Fruit fly (Drosophila melanogaster) S2 (cell line): ENCODE results near the gene CG9377.

ENCODE experiments used
- CG8478 ChIP-seq: fragments of >200 bp; optimal IDR thresholded peaks from 2 replicates; lab custom pipeline; 2018
- CTCF ChIP-seq, 2 experiments: fragments of >200 bp; optimal IDR thresholded peaks; 2 replicates each; lab custom pipeline; 2018

DNA sequence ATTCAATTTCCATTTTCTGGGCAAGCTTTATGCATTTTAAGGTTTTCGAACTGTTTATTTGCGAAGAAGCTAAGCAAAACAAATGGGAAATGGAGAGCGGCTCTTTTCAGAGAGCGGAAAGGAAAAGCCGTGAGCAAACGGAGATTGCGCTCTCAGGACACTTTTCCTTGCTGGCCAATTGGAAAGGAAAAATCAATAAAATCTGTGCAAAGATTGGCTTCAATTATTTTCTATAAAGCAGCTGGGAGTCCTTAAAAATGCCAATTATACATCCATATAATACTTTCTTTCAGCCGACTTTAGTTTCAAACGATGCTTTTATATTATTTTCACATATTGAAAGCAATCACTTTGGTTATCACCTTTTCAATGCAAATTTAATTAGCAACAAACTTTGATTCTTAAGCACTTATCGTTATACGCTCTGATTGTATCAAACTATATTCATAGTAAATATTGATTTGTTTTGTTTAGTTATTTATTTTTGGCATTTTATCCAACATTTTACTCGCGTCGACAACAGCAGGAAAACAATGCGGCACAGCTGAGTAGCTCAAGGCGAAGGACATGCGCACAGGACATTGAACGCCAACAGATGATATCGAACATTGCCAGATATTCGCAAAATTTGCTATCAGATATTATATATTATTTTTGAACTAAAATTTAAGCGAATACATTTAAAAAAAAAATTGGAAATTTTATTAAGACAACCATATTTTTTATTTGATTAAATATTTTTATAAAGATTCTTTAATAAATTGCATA lies 6.6 kb downstream of the CG9377 start, which contains the start of gene CG9395:
- TF ChIP-seq CTCF (optimal IDR thresholded peaks at IDR 0.05; lab: Kevin White, UChicago) = no peak
- TF ChIP-seq CG8478 = no peak
